Fruit fly (Drosophila melanogaster): ENCODE data around the gene Rev1.
A peak's percentile ranks its signal among the peaks of the same experiment; 100 is the strongest.

The Rev1 gene

dm6 chr3L:634319-635015 is 19.7 kb upstream of the Rev1 start (continued):
- peak; percentile 94 for TF ChIP-seq phol (tag; optimal IDR thresholded peaks at IDR 0.05)
- TF ChIP-seq her (GFP tag; optimal IDR thresholded peaks at IDR 0.05), result peak; percentile 89
- TF ChIP-seq CG2202 (tag; optimal IDR thresholded peaks at IDR 0.05), result peak; percentile 91
- peak; percentile 94 for TF ChIP-seq Awh (GFP tag; IDR thresholded peaks at IDR 0.05)
- TF ChIP-seq Atf6 (GFP tag; IDR thresholded peaks at IDR 0.05), result peak; percentile 84
- TF ChIP-seq HmgD (GFP tag; optimal IDR thresholded peaks at IDR 0.05), result peak; percentile 63
- TF ChIP-seq ci (GFP tag; IDR thresholded peaks at IDR 0.05), result peak; percentile 97
- peak; percentile 50 for TF ChIP-seq Fer2 (tag; optimal IDR thresholded peaks at IDR 0.05)
- peak; percentile 88 for TF ChIP-seq NC2α (GFP tag; optimal IDR thresholded peaks at IDR 0.05)
- peak; percentile 79 for TF ChIP-seq p53 (GFP tag; optimal IDR thresholded peaks at IDR 0.05)
- peak; percentile 88 for TF ChIP-seq CG9876 (GFP tag; optimal IDR thresholded peaks at IDR 0.05)
- TF ChIP-seq wor (GFP tag; IDR thresholded peaks at IDR 0.05), result peak; percentile 94
- TF ChIP-seq H2.0 (GFP tag; IDR thresholded peaks at IDR 0.05), result peak; percentile 90
- peak; percentile 88 for TF ChIP-seq nau (GFP tag; optimal IDR thresholded peaks at IDR 0.05)
- TF ChIP-seq CG15479 (GFP tag; optimal IDR thresholded peaks at IDR 0.05), result peak; percentile 47
- no peak for TF ChIP-seq bigmax (GFP tag; optimal IDR thresholded peaks at IDR 0.05)
- peak; percentile 77 for TF ChIP-seq CG3847 (GFP tag; IDR thresholded peaks at IDR 0.05)
- 0 out of 2 replicates have a peak, but pooled peaks have one; percentile 12 for TF ChIP-seq Dip2 (GFP tag; IDR thresholded peaks at IDR 0.05)
- peak; percentile 91 for TF ChIP-seq chn (GFP tag; optimal IDR thresholded peaks at IDR 0.05)
- TF ChIP-seq gsb-n (tag; optimal IDR thresholded peaks at IDR 0.05), result peak; percentile 94
- no peak for TF ChIP-seq ato (GFP tag; IDR thresholded peaks at IDR 0.05; ENCODE audit: partially characterized antibody)
- peak; percentile 84 for TF ChIP-seq TFAM (GFP tag; optimal IDR thresholded peaks at IDR 0.05)
- TF ChIP-seq PHDP (tag; optimal IDR thresholded peaks at IDR 0.05), result peak; percentile 89
- peak; percentile 71; the same call in 2 of the 3 replicates for TF ChIP-seq jigr1 (GFP tag; IDR thresholded peaks at IDR 0.05)
- peak; percentile 75 for TF ChIP-seq CG3281 (GFP tag; optimal IDR thresholded peaks at IDR 0.05)
- TF ChIP-seq CG8089 (GFP tag; optimal IDR thresholded peaks at IDR 0.05), result peak; percentile 92
- TF ChIP-seq ham (GFP tag; IDR thresholded peaks at IDR 0.05), result no peak
- peak; percentile 29 for TF ChIP-seq nom (GFP tag; optimal IDR thresholded peaks at IDR 0.05)
- TF ChIP-seq Oaz (GFP tag; IDR thresholded peaks at IDR 0.05), result peak; percentile 74
- TF ChIP-seq Pdp1 (GFP tag; optimal IDR thresholded peaks at IDR 0.05), result peak; percentile 82 to 91
- peak; percentile 71 for TF ChIP-seq klu (GFP tag; IDR thresholded peaks at IDR 0.05)
- TF ChIP-seq zen (tag; optimal IDR thresholded peaks at IDR 0.05), result peak; percentile 92
- TF ChIP-seq insv (GFP tag; optimal IDR thresholded peaks at IDR 0.05), result peak; percentile 27 to 59
- TF ChIP-seq CG4282 (GFP tag; optimal IDR thresholded peaks at IDR 0.05), result peak; percentile 81
- TF ChIP-seq CG10147 (GFP tag; optimal IDR thresholded peaks at IDR 0.05), result peak; percentile 59
- TF ChIP-seq CG34376 (GFP tag; optimal IDR thresholded peaks at IDR 0.05), result no peak
- peak; percentile 92 for TF ChIP-seq CG7786 (GFP tag; optimal IDR thresholded peaks at IDR 0.05)
- peak; percentile 66 for TF ChIP-seq CG18011 (GFP tag; optimal IDR thresholded peaks at IDR 0.05)
- peak; percentile 94 for TF ChIP-seq pnt (GFP tag; optimal IDR thresholded peaks at IDR 0.05)
- TF ChIP-seq oc (tag; optimal IDR thresholded peaks at IDR 0.05), result peak; percentile 91
- TF ChIP-seq CG17361 (GFP tag; IDR thresholded peaks at IDR 0.05), result peak; percentile 92
- TF ChIP-seq ERR (GFP tag; optimal IDR thresholded peaks at IDR 0.05), result peak; percentile 73
- peak; percentile 93 for TF ChIP-seq Atf3 (GFP tag; optimal IDR thresholded peaks at IDR 0.05)
- peak; percentile 77 for TF ChIP-seq CG3163 (GFP tag; optimal IDR thresholded peaks at IDR 0.05)
- TF ChIP-seq ase (GFP tag; IDR thresholded peaks at IDR 0.05), result peak; percentile 87
- peak; percentile 88 for TF ChIP-seq CG14050 (GFP tag; IDR thresholded peaks at IDR 0.05)
- peak; percentile 94 for TF ChIP-seq CG9727 (GFP tag; optimal IDR thresholded peaks at IDR 0.05)
- TF ChIP-seq trh (GFP tag; optimal IDR thresholded peaks at IDR 0.05), result peak; percentile 87
- TF ChIP-seq B-H2 (GFP tag; optimal IDR thresholded peaks at IDR 0.05), result no peak
- peak; percentile 92 for TF ChIP-seq croc (GFP tag; conservative IDR thresholded peaks at IDR 0.05)
